Fruit fly (Drosophila melanogaster) whole organism, adult: ENCODE results near the gene CG11367.

Source experiments
- CG11617 ChIP-seq: fragments of 200-800 bp; sonication (Bioruptor generic); optimal IDR thresholded peaks from 2 replicates; lab custom pipeline; 2017; ENCODE audit warnings: mild to moderate bottlenecking, missing biosample characterization, missing genetic modification reagents, missing genetic modification characterization
- CG12768 ChIP-seq: fragments of 200-800 bp; sonication (Bioruptor generic); optimal IDR thresholded peaks from 2 replicates; lab custom pipeline; 2017; ENCODE audit warnings: missing biosample characterization, missing genetic modification characterization, mild to moderate bottlenecking, moderate library complexity, missing genetic modification reagents
- CG14711 ChIP-seq: fragments of 200-800 bp; sonication (Bioruptor generic); optimal IDR thresholded peaks from 2 replicates; lab custom pipeline; 2018; ENCODE audit warnings: missing biosample characterization, mild to moderate bottlenecking, missing genetic modification characterization, moderate library complexity
- CG1620 ChIP-seq: fragments of 200-800 bp; sonication (Bioruptor generic); optimal IDR thresholded peaks from 2 replicates; lab custom pipeline; 2016; ENCODE audit warnings: missing biosample characterization, missing genetic modification characterization
- CG33017 ChIP-seq: fragments of 200-800 bp; sonication (Bioruptor generic); optimal IDR thresholded peaks from 2 replicates; lab custom pipeline; 2018; ENCODE audit warnings: missing biosample characterization, mild to moderate bottlenecking, missing genetic modification characterization, moderate library complexity
- CG5204 ChIP-seq: fragments of 200-800 bp; sonication (Bioruptor generic); optimal IDR thresholded peaks from 2 replicates; lab custom pipeline; 2016; ENCODE audit warnings: missing biosample characterization, missing genetic modification characterization
- CG7045 ChIP-seq: fragments of 200-800 bp; sonication (Bioruptor generic); optimal IDR thresholded peaks from 2 replicates; lab custom pipeline; 2017; ENCODE audit warnings: missing biosample characterization, mild to moderate bottlenecking, missing genetic modification characterization
- CG7101 ChIP-seq: fragments of 200-800 bp; sonication (Bioruptor generic); optimal IDR thresholded peaks from 2 replicates; lab custom pipeline; 2018; ENCODE audit warnings: missing biosample characterization, mild to moderate bottlenecking, missing genetic modification characterization, moderate library complexity
- Clk ChIP-seq: fragments of 200-800 bp; sonication (Bioruptor generic); optimal IDR thresholded peaks from 2 replicates; lab custom pipeline; 2017; ENCODE audit warnings: missing biosample characterization, missing genetic modification characterization
- Crg-1 ChIP-seq: fragments of 200-800 bp; sonication (Bioruptor generic); optimal IDR thresholded peaks from 2 replicates; lab custom pipeline; 2016; ENCODE audit warnings: missing biosample characterization, missing genetic modification characterization
- Hr96 ChIP-seq: fragments of 200-800 bp; sonication (Bioruptor generic); optimal IDR thresholded peaks from 2 replicates; lab custom pipeline; 2016; ENCODE audit warnings: missing biosample characterization, missing genetic modification characterization
- Mnt ChIP-seq: fragments of 200-800 bp; sonication (Bioruptor generic); optimal IDR thresholded peaks from 2 replicates; lab custom pipeline; 2016; ENCODE audit warnings: missing biosample characterization, mild to moderate bottlenecking, missing genetic modification characterization
- bab1 ChIP-seq: fragments of 200-800 bp; sonication (Bioruptor generic); optimal IDR thresholded peaks from 3 replicates; lab custom pipeline; 2019; ENCODE audit warnings: missing biosample characterization, mild to moderate bottlenecking, missing genetic modification characterization, moderate library complexity
- cic ChIP-seq: fragments of 200-800 bp; sonication (Bioruptor generic); optimal IDR thresholded peaks from 2 replicates; lab custom pipeline; 2017; ENCODE audit warnings: missing biosample characterization, mild to moderate bottlenecking, missing genetic modification characterization, moderate library complexity
- cnc ChIP-seq, 2 experiments: fragments of >200 bp; optimal IDR thresholded peaks; 2 replicates each; lab custom pipeline; 2017
- kay ChIP-seq: fragments of 200-800 bp; sonication (Bioruptor generic); peaks from one replicate; lab custom pipeline; 2016; ENCODE audit warnings: missing biosample characterization, missing genetic modification characterization, borderline replicate concordance
- ovo ChIP-seq: fragments of 200-800 bp; sonication (Bioruptor generic); optimal IDR thresholded peaks from 2 replicates; lab custom pipeline; 2016; ENCODE audit warnings: missing biosample characterization, missing genetic modification characterization
- pad ChIP-seq: fragments of 200-800 bp; sonication (Bioruptor generic); optimal IDR thresholded peaks from 3 replicates; lab custom pipeline; 2017; ENCODE audit warnings: missing biosample characterization, missing genetic modification characterization, mild to moderate bottlenecking, moderate library complexity, missing genetic modification reagents
- tj ChIP-seq: fragments of 200-800 bp; sonication (Bioruptor generic); optimal IDR thresholded peaks from 3 replicates; lab custom pipeline; 2017; ENCODE audit warnings: missing biosample characterization, mild to moderate bottlenecking, missing genetic modification characterization, moderate library complexity
- toe ChIP-seq: fragments of 200-800 bp; sonication (Bioruptor generic); optimal IDR thresholded peaks from 2 replicates; lab custom pipeline; 2016; ENCODE audit warnings: missing biosample characterization, missing genetic modification characterization

Gene CG11367

DNA sequence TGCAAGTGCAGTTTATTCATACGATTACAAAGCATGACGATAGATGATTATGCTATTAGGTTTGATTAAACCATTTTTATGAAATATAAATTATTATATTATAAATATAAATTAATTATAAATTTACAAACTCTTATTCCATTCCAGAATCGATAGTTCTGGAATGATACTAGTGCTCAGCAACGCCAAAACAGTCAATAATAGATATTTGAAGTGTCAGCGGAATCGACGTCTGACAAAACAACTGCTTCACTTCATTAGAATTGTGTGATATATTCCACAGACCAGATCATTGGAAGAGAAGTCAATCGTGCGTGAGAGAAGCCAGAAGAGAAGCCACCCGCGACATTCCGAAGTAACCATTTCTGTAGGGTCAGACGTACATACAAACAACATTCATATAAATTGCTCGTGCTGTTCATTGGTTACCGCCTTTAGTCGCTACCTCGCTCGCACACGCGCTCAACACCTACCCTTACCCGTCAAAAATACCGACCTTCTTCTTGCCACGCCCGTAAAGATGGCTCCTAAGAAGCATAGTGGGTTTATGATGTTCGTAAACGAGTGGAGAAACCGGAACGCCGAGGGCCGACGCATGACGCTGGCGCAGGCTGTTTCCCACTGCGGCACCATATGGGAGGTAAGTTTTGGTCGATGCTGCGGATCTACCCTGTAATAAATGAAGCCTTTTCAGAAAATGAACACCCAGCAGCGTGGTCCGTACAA, 3.7 kb upstream of the CG11367 start:
- TF ChIP-seq Crg-1 (GFP tag; lab: Kevin White, UChicago) (no peak), tj (peak; percentile 78)

DNA sequence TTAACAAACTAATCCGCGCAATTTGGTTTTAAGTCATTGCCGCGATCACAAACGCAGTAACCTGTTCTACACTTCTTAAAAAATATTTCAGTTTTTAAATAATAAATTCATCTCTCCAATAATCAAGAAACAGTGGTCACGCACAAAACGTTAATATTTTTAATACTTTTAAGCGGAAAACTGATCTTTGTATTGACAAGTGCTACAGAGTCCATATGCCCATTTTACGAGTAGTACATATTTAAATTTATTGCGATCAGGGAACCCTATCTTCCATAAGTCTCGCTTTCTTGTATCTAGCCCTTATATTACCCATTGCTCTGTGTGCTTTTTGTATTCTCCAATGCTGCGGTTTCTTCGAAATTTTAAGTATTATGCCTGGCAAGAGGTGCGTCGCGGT, 1.6 kb downstream of the CG11367 start, which contains the start of gene CG32454:
CG32454 (plus strand) TSS at position 301 of the 400 bp plus-strand sequence.
- TF ChIP-seq CG33017 (tag; lab: Kevin White, UChicago) (no peak), kay (GFP tag; lab: Kevin White, UChicago) (peak; percentile 71), CG12768 (GFP tag; lab: Kevin White, UChicago) (no peak)

DNA sequence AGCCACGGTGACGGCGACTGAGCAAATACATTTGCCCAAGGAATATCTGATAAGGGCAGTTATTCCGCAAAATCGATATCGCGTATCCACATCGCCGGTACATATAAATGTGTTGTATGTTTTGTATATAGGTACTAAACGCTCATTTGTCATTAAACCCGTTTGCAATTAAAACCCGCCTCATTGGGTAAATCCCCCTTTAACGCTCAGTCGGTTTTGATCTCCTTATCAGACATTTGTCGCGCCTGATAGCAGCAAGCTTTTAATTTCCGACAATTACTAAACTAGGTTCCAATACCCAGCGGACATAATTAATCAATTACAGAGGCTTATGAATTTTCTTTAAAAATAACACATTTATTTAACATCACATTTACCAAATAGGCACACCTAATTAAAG, 3.5 kb downstream of the CG11367 start:
- TF ChIP-seq CG1620 (GFP tag; lab: Kevin White, UChicago) (no peak), ovo (GFP tag; lab: Kevin White, UChicago) (no peak), Crg-1 (GFP tag; lab: Kevin White, UChicago) (no peak), Clk (GFP tag; lab: Kevin White, UChicago) (no peak), cic (GFP tag; lab: Kevin White, UChicago) (no peak), cnc (optimal IDR thresholded peaks at IDR 0.05; lab: Kevin White, UChicago) (no peak), CG12768 (GFP tag; lab: Kevin White, UChicago) (no peak), kay (GFP tag; lab: Kevin White, UChicago) (no peak), bab1 (no peak), Hr96 (GFP tag; lab: Kevin White, UChicago) (no peak)

DNA sequence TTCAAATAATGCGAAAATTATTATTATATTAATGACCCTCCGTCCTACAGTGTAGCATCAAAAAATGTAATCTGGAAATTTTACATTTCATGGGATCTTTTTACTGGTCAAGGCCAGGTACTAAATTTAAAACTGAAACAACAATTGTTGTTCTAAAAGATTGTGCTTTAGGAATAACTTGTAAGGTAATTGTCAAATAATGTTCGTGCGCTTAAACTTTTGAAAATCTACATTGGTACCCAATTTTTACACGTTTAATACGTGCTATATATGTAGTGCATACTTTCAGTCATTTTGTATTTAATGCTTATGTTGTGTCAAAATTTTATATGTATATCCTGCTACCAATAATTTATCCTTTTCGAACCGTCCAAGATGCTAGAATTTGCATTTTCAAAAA, 5.7 kb downstream of the CG11367 start:
- TF ChIP-seq cic (GFP tag; lab: Kevin White, UChicago) (no peak), CG7101 (no peak), kay (GFP tag; lab: Kevin White, UChicago) (peak; percentile 54), Clk (GFP tag; lab: Kevin White, UChicago) (no peak)

DNA sequence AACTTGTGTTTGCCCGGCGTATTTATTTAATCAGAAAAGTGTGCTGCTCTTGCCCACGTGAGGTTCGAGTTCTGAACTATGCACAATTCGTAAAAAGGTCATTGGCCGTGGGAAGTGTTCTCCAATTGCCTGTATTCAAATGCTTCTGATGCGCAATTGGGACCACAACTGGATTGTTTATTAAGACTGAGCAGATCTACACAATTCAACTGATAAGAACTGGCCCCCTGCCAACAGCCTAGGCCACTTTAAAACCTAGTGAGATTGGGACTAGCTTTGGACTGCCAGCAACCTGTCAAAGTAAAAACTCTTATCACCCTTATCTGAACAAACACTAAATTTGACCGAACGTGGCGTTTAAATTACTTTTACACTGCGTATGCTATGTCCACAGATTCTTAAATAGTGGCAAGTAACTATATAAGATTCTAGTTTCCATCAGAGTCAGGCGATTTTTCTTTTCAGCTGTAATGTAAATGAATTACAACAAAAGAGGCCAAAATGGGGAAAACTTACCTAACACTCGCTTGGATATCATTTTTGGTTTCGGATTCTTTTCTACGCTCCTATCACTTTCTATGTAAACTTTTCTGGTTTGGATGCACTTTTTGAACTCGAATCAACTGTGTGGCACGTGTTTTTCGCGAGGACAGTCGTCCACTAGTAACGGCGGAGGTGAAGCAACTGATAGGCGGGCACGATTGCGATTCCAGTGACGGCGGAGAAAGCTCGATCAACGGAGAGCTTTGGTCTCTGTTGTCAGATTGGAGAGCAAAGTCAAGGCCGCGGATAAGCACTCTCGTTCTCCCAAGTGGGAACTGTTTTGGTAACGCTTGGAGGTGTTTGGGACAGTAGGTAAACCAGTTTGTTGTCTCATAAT, 10.1 kb downstream of the CG11367 start, which contains the start of gene CG11241:
CG11241 (minus strand) TSS at position 689 of the 880 bp plus-strand sequence.
- TF ChIP-seq CG7045 (GFP tag; lab: Kevin White, UChicago) (no peak), Mnt (peak; percentile 74), Hr96 (GFP tag; lab: Kevin White, UChicago) (peak; percentile 3), bab1 (no peak), kay (GFP tag; lab: Kevin White, UChicago) (peak; percentile 26), toe (GFP tag; lab: Kevin White, UChicago) (no peak), CG11617 (GFP tag; lab: Kevin White, UChicago) (no peak), CG1620 (GFP tag; lab: Kevin White, UChicago) (no peak), CG5204 (GFP tag; lab: Kevin White, UChicago) (no peak), CG7101 (no peak), CG14711 (tag; lab: Kevin White, UChicago) (no peak), Crg-1 (GFP tag; lab: Kevin White, UChicago) (no peak), cnc (optimal IDR thresholded peaks at IDR 0.05; lab: Kevin White, UChicago) (no peak), CG33017 (tag; lab: Kevin White, UChicago) (no peak), cic (GFP tag; lab: Kevin White, UChicago) (peak; percentile 10), pad (no peak), tj (no peak), CG12768 (GFP tag; lab: Kevin White, UChicago) (peak; percentile 1), Clk (GFP tag; lab: Kevin White, UChicago) (no peak), ovo (GFP tag; lab: Kevin White, UChicago) (peak; percentile 30)

DNA sequence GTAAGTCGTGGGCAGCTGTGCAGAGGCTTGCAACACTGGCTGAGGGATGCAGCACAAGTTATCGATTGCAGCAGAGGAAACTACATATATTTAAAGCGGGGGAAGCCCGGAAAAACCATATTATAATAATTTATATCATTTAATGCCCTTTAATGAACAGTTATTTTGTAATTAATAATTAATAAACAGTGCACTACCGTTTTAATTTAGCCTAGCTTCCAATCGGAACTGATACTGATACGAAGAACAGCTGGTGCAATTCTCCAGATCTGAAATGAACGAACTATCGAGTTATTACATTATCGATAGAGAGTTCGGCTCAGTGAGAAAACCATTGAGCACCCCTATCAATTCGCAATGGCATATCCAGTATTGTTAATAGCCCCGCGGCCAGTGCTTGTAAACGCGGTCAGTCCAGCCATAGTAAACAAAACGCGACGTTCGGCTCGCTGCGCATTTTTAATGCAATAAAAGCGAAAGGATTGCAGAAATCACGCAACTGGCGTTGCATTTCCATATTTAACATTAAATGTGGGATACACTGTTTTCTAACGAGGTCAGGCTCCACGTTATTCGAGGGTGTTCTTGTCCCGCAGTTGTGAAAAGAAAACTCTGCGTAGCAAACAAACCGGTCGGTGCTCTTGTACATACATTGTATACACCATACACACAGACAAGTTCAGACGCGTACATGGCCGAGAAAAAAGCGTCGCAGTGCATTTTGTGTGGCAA, 13.6 kb downstream of the CG11367 start, which contains the start of gene CG7369:
CG7369 (plus strand) TSS at position 405 of the 732 bp plus-strand sequence.
- peak; percentile 82 for TF ChIP-seq CG14711 (tag; lab: Kevin White, UChicago)
- peak; percentile 93 for TF ChIP-seq Clk (GFP tag; lab: Kevin White, UChicago)
- peak; percentile 84 for TF ChIP-seq cic (GFP tag; lab: Kevin White, UChicago)
- TF ChIP-seq toe (GFP tag; lab: Kevin White, UChicago), result peak; percentile 96
- TF ChIP-seq tj, result peak; percentile 64
- TF ChIP-seq CG5204 (GFP tag; lab: Kevin White, UChicago), result peak; percentile 93
- peak; percentile 92 for TF ChIP-seq CG7045 (GFP tag; lab: Kevin White, UChicago)
- TF ChIP-seq Mnt, result peak; percentile 89
- peak; percentile 95 for TF ChIP-seq CG11617 (GFP tag; lab: Kevin White, UChicago)
- TF ChIP-seq pad, result peak; percentile 90
- peak; percentile 96 for TF ChIP-seq kay (GFP tag; lab: Kevin White, UChicago)
- TF ChIP-seq CG33017 (tag; lab: Kevin White, UChicago), result peak; percentile 83
- TF ChIP-seq cnc (optimal IDR thresholded peaks at IDR 0.05; lab: Kevin White, UChicago), result no peak
- peak; percentile 96 for TF ChIP-seq CG12768 (GFP tag; lab: Kevin White, UChicago)
- peak; percentile 97 for TF ChIP-seq Crg-1 (GFP tag; lab: Kevin White, UChicago)
- TF ChIP-seq CG1620 (GFP tag; lab: Kevin White, UChicago), result peak; percentile 97
- TF ChIP-seq bab1, result peak; percentile 89
- TF ChIP-seq Hr96 (GFP tag; lab: Kevin White, UChicago), result peak; percentile 93
- TF ChIP-seq CG7101, result peak; percentile 88
- peak; percentile 92 for TF ChIP-seq ovo (GFP tag; lab: Kevin White, UChicago)
